Worm (Caenorhabditis elegans): ENCODE results near the gene ubc-7.

DNA sequence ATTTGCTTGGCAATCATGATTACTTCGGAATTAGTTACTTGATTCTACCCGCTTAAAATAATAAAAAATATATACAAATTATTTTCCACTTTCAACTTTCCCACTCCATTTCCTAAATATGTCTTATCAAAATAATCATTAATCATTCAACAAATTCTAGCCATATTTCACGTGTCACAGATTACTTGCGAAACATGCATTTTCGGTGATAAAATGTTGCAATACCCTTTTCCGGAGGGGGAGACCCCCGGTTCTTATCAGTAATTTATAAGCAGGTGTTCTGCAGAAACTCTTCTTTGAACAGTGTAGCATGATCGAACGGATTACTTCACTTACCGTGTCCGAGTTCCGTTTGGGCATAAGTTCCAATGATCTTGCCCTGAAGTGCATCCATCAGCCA lies 40.8 kb downstream of the ubc-7 start:
- TF ChIP-seq cog-1 (tag; optimal IDR thresholded peaks at IDR 0.05) = no peak
- TF ChIP-seq flt-1 (GFP tag; IDR thresholded peaks at IDR 0.05) = no peak
- no peak for TF ChIP-seq klf-2 (GFP tag; conservative IDR thresholded peaks at IDR 0.05)

Measured in whole organism, midembryonic.